Fruit fly (Drosophila melanogaster) whole organism, embryonic: ENCODE data around the gene CG11858.

ENCODE experiments used
- Antp ChIP-seq: fragments of 200-800 bp; sonication (Bioruptor generic); optimal IDR thresholded peaks from 3 replicates; lab custom pipeline; 2016; ENCODE audit warnings: missing biosample characterization, missing genetic modification characterization
- Atf6 ChIP-seq: fragments of 200-800 bp; sonication (Bioruptor generic); IDR thresholded peaks from 2 replicates; pipeline ENCODE4 v1.3.6; 2022; ENCODE audit warnings: missing biosample characterization, missing genetic modification characterization
- B-H1 ChIP-seq: fragments of 200-800 bp; sonication (Bioruptor generic); IDR thresholded peaks from 3 replicates; pipeline ENCODE4 v1.3.6; 2022; ENCODE audit warnings: missing biosample characterization, missing genetic modification characterization
- CG12391 ChIP-seq: fragments of 200-800 bp; sonication (Bioruptor generic); optimal IDR thresholded peaks from 3 replicates; lab custom pipeline; 2018; ENCODE audit warnings: missing biosample characterization, mild to moderate bottlenecking, missing genetic modification characterization, moderate library complexity
- CG14441 ChIP-seq: fragments of 200-800 bp; sonication (Bioruptor generic); IDR thresholded peaks from 2 replicates; pipeline ENCODE4 v1.3.6; 2022; ENCODE audit warnings: missing biosample characterization, missing genetic modification characterization
- CG15269 ChIP-seq: fragments of 200-800 bp; sonication (Bioruptor generic); optimal IDR thresholded peaks from 2 replicates; lab custom pipeline; 2018; ENCODE audit warnings: missing biosample characterization, mild to moderate bottlenecking, missing genetic modification characterization, moderate library complexity
- CG1603 ChIP-seq: fragments of 200-800 bp; sonication (Bioruptor generic); optimal IDR thresholded peaks from 2 replicates; lab custom pipeline; 2019; ENCODE audit warnings: missing biosample characterization, mild to moderate bottlenecking, missing genetic modification characterization, moderate library complexity
- CG16813 ChIP-seq: fragments of 200-800 bp; sonication (Bioruptor generic); IDR thresholded peaks from 3 replicates; pipeline ENCODE4 v1.3.6; 2022; ENCODE audit warnings: missing biosample characterization, missing genetic modification characterization; ENCODE audit not compliant: partially characterized antibody
- CG17612 ChIP-seq: fragments of 200-800 bp; sonication (Bioruptor generic); IDR thresholded peaks from 2 replicates; pipeline ENCODE4 v1.3.6; 2022; ENCODE audit warnings: missing biosample characterization, missing genetic modification characterization
- CG17802 ChIP-seq: fragments of 200-800 bp; sonication (Bioruptor generic); optimal IDR thresholded peaks from 2 replicates; lab custom pipeline; 2018; ENCODE audit warnings: missing biosample characterization, mild to moderate bottlenecking, missing genetic modification characterization, moderate library complexity
- CG3163 ChIP-seq: fragments of 200-800 bp; sonication (Bioruptor generic); optimal IDR thresholded peaks from 3 replicates; lab custom pipeline; 2016; ENCODE audit warnings: missing biosample characterization, missing genetic modification characterization
- CG33213 ChIP-seq: fragments of 200-800 bp; sonication (Bioruptor generic); optimal IDR thresholded peaks from 3 replicates; lab custom pipeline; 2016; ENCODE audit warnings: missing biosample characterization, missing genetic modification characterization
- CG34224 ChIP-seq: fragments of 200-800 bp; sonication (Bioruptor generic); IDR thresholded peaks from 3 replicates; pipeline ENCODE4 v1.3.6; 2022; ENCODE audit warnings: missing biosample characterization, missing genetic modification characterization; ENCODE audit not compliant: partially characterized antibody
- CG3847 ChIP-seq: fragments of 200-800 bp; sonication (Bioruptor generic); IDR thresholded peaks from 2 replicates; pipeline ENCODE4 v1.3.6; 2022; ENCODE audit warnings: missing biosample characterization, missing genetic modification characterization
- CG5245 ChIP-seq: fragments of 200-800 bp; sonication (Bioruptor generic); optimal IDR thresholded peaks from 3 replicates; lab custom pipeline; 2016; ENCODE audit warnings: missing biosample characterization, missing genetic modification characterization
- CG6791 ChIP-seq: fragments of 200-800 bp; sonication (Bioruptor generic); IDR thresholded peaks from 3 replicates; pipeline ENCODE4 v1.3.6; 2022; ENCODE audit warnings: missing biosample characterization, missing genetic modification characterization; ENCODE audit not compliant: partially characterized antibody
- CG7963 ChIP-seq: fragments of 200-800 bp; sonication (Bioruptor generic); IDR thresholded peaks from 3 replicates; pipeline ENCODE4 v1.3.6; 2022; ENCODE audit warnings: missing biosample characterization, missing genetic modification characterization; ENCODE audit not compliant: partially characterized antibody
- CrebB ChIP-seq: fragments of 200-800 bp; sonication (Bioruptor generic); optimal IDR thresholded peaks from 3 replicates; lab custom pipeline; 2018; ENCODE audit warnings: missing biosample characterization, mild to moderate bottlenecking, missing genetic modification characterization
- Dek ChIP-seq: fragments of 200-800 bp; sonication (Bioruptor generic); optimal IDR thresholded peaks from 3 replicates; lab custom pipeline; 2019; ENCODE audit warnings: missing biosample characterization, mild to moderate bottlenecking, missing genetic modification characterization, moderate library complexity
- Dref ChIP-seq: fragments of 200-800 bp; sonication (Bioruptor generic); IDR thresholded peaks from 2 replicates; pipeline ENCODE4 v1.3.6; 2022; ENCODE audit warnings: missing biosample characterization, missing genetic modification characterization
- Fer2 ChIP-seq: fragments of 200-800 bp; sonication (Bioruptor generic); optimal IDR thresholded peaks from 2 replicates; lab custom pipeline; 2018; ENCODE audit warnings: missing biosample characterization, mild to moderate bottlenecking, missing genetic modification characterization, moderate library complexity
- GATAe ChIP-seq: fragments of 200-800 bp; sonication (Bioruptor generic); conservative IDR thresholded peaks from 2 replicates; pipeline ENCODE4 v1.3.6; 2022; ENCODE audit warnings: missing biosample characterization, missing genetic modification characterization
- HLHmδ ChIP-seq: fragments of 200-800 bp; sonication (Bioruptor generic); optimal IDR thresholded peaks from 2 replicates; lab custom pipeline; 2018; ENCODE audit warnings: missing biosample characterization, mild to moderate bottlenecking, missing genetic modification characterization, moderate library complexity
- Kr ChIP-seq: fragments of 200-800 bp; sonication (Bioruptor generic); optimal IDR thresholded peaks from 2 replicates; lab custom pipeline; 2017; ENCODE audit warnings: missing biosample characterization, mild to moderate bottlenecking, missing genetic modification characterization
- Lpt ChIP-seq: fragments of >200 bp; optimal IDR thresholded peaks from 2 replicates; lab custom pipeline; 2018; ENCODE audit warnings: missing biosample characterization, missing genetic modification characterization
- MBD-R2 ChIP-seq: fragments of 200-800 bp; sonication (Bioruptor generic); IDR thresholded peaks from 2 replicates; pipeline ENCODE4 v1.3.6; 2022; ENCODE audit warnings: missing biosample characterization, missing genetic modification characterization
- Mad ChIP-seq: fragments of 200-800 bp; sonication (Bioruptor generic); optimal IDR thresholded peaks from 2 replicates; lab custom pipeline; 2016; ENCODE audit warnings: missing biosample characterization, missing genetic modification characterization
- Mrtf ChIP-seq: fragments of 200-800 bp; sonication (Bioruptor generic); IDR thresholded peaks from 3 replicates; pipeline ENCODE4 v1.3.6; 2022; ENCODE audit warnings: missing biosample characterization, missing genetic modification characterization
- Myb ChIP-seq: fragments of 200-800 bp; sonication (Bioruptor generic); optimal IDR thresholded peaks from 2 replicates; lab custom pipeline; 2016; ENCODE audit warnings: missing biosample characterization, missing genetic modification characterization
- NC2β ChIP-seq: fragments of 200-800 bp; sonication (Bioruptor generic); optimal IDR thresholded peaks from 2 replicates; lab custom pipeline; 2016; ENCODE audit warnings: missing biosample characterization, missing genetic modification characterization
- NfI ChIP-seq: fragments of 200-800 bp; sonication (Bioruptor generic); optimal IDR thresholded peaks from 3 replicates; lab custom pipeline; 2018; ENCODE audit warnings: missing biosample characterization, mild to moderate bottlenecking, missing genetic modification characterization, moderate library complexity
- Oaz ChIP-seq: fragments of 200-800 bp; sonication (Bioruptor generic); IDR thresholded peaks from 2 replicates; pipeline ENCODE4 v1.3.6; 2022; ENCODE audit warnings: missing biosample characterization, missing genetic modification characterization
- Oli ChIP-seq: fragments of 200-800 bp; sonication (Bioruptor generic); optimal IDR thresholded peaks from 2 replicates; lab custom pipeline; 2018; ENCODE audit warnings: missing biosample characterization, mild to moderate bottlenecking, missing genetic modification characterization, moderate library complexity
- Scr ChIP-seq: fragments of 200-800 bp; sonication (Bioruptor generic); IDR thresholded peaks from 2 replicates; pipeline ENCODE4 v1.3.6; 2022; ENCODE audit warnings: missing biosample characterization, missing genetic modification characterization; ENCODE audit not compliant: partially characterized antibody
- Sox102F ChIP-seq: fragments of 200-800 bp; sonication (Bioruptor generic); optimal IDR thresholded peaks from 2 replicates; lab custom pipeline; 2018; ENCODE audit warnings: missing biosample characterization, mild to moderate bottlenecking, missing genetic modification characterization, moderate library complexity
- Tbp ChIP-seq: fragments of >200 bp; optimal IDR thresholded peaks from 2 replicates; lab custom pipeline; 2018; ENCODE audit warnings: missing biosample characterization, missing genetic modification characterization
- al ChIP-seq: fragments of 200-800 bp; sonication (Bioruptor generic); IDR thresholded peaks from 2 replicates; pipeline ENCODE4 v1.3.6; 2022; ENCODE audit warnings: missing biosample characterization, missing genetic modification characterization
- bab2 ChIP-seq: fragments of 200-800 bp; sonication (Bioruptor generic); optimal IDR thresholded peaks from 2 replicates; lab custom pipeline; 2016; ENCODE audit warnings: missing biosample characterization, missing genetic modification characterization
- cato ChIP-seq: fragments of 200-800 bp; sonication (Bioruptor generic); optimal IDR thresholded peaks from 2 replicates; lab custom pipeline; 2016; ENCODE audit warnings: missing biosample characterization, missing genetic modification characterization, borderline replicate concordance
- danr ChIP-seq: fragments of 200-800 bp; sonication (Bioruptor generic); IDR thresholded peaks from 2 replicates; pipeline ENCODE4 v1.3.6; 2022; ENCODE audit warnings: missing biosample characterization, missing genetic modification characterization
- dimm ChIP-seq: fragments of 200-800 bp; sonication (Bioruptor generic); IDR thresholded peaks from 2 replicates; pipeline ENCODE4 v1.3.6; 2022; ENCODE audit warnings: missing biosample characterization, missing genetic modification characterization
- gcm2 ChIP-seq: fragments of 200-800 bp; sonication (Bioruptor generic); optimal IDR thresholded peaks from 2 replicates; lab custom pipeline; 2016; ENCODE audit warnings: missing biosample characterization, missing genetic modification characterization
- ham ChIP-seq: fragments of 200-800 bp; sonication (Bioruptor generic); IDR thresholded peaks from 2 replicates; pipeline ENCODE4 v1.3.6; 2022; ENCODE audit warnings: missing biosample characterization, missing genetic modification characterization
- hth ChIP-seq: fragments of >200 bp; optimal IDR thresholded peaks from 2 replicates; lab custom pipeline; 2017; ENCODE audit warnings: inconsistent platforms
- kah ChIP-seq: fragments of 200-800 bp; sonication (Bioruptor generic); optimal IDR thresholded peaks from 2 replicates; lab custom pipeline; 2018; ENCODE audit warnings: missing biosample characterization, mild to moderate bottlenecking, missing genetic modification characterization
- pnt ChIP-seq: fragments of 200-800 bp; sonication (Bioruptor generic); optimal IDR thresholded peaks from 3 replicates; lab custom pipeline; 2016; ENCODE audit warnings: missing biosample characterization, missing genetic modification characterization
- psq ChIP-seq: fragments of 200-800 bp; sonication (Bioruptor generic); optimal IDR thresholded peaks from 2 replicates; lab custom pipeline; 2017; ENCODE audit warnings: missing biosample characterization, missing genetic modification characterization
- sim ChIP-seq: fragments of 200-800 bp; sonication (Bioruptor generic); IDR thresholded peaks from 2 replicates; pipeline ENCODE4 v1.3.6; 2022; ENCODE audit warnings: missing biosample characterization, missing genetic modification characterization
- slbo ChIP-seq: fragments of 200-800 bp; sonication (Bioruptor generic); IDR thresholded peaks from 2 replicates; pipeline ENCODE4 v1.3.6; 2022; ENCODE audit warnings: missing biosample characterization, missing genetic modification characterization
- sr ChIP-seq: fragments of 200-800 bp; sonication (Bioruptor generic); IDR thresholded peaks from 3 replicates; pipeline ENCODE4 v1.3.6; 2022; ENCODE audit warnings: missing biosample characterization, missing genetic modification characterization
- ssp ChIP-seq: fragments of 200-800 bp; sonication (Bioruptor generic); IDR thresholded peaks from 2 replicates; pipeline ENCODE4 v1.3.6; 2022; ENCODE audit warnings: missing biosample characterization, missing genetic modification characterization

Gene CG11858

DNA sequence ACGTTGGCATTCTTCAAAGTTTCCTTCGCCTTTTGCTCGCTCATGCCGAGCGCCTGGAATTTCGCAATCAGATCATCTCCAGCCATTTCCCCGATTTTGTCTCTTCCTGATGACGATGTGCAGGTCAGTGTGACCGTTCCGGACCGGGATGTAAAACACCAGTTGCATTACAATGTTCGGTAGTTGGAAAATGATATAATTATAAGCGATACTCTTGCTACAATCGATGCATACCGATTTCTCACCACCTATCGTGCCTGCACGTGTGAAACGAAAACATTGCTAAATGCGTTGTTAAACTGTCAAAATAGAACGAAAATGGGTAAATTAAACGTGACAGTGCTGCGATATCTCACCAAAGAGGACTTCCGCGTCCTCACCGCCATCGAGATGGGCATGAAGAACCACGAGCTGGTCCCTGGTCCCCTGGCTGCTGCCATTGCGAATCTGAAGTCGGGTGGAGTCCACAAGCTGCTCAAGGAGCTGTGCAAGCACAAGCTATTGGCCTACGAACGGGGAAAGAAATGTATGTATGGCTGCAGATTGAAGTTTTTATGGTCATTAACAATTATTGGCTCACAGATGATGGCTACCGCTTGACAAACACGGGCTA lies 3.2 kb downstream of the CG11858 start, which contains the start of the genes GlnRS and RIOK2 (continued):
- no peak for TF ChIP-seq CG17612
- TF ChIP-seq NfI (GFP tag; lab: Kevin White, UChicago) = no peak
- peak; percentile 98 for TF ChIP-seq MBD-R2 (GFP tag; lab: Robert Waterston, UW)
- peak; percentile 97 for TF ChIP-seq CG6791
- no peak for TF ChIP-seq Mad (GFP tag; lab: Kevin White, UChicago)
- TF ChIP-seq Dref (GFP tag; lab: Robert Waterston, UW) = peak; percentile 88
- no peak for TF ChIP-seq Antp (GFP tag; lab: Kevin White, UChicago)
- peak; percentile 60 for TF ChIP-seq Myb (GFP tag; lab: Kevin White, UChicago)
- TF ChIP-seq Fer2 (tag; lab: Kevin White, UChicago) = no peak
- TF ChIP-seq Dek (tag; lab: Kevin White, UChicago) = no peak
- TF ChIP-seq Kr (GFP tag; lab: Kevin White, UChicago) = no peak
- TF ChIP-seq Mrtf (GFP tag; lab: Robert Waterston, UW) = no peak
- no peak for TF ChIP-seq Atf6 (GFP tag; lab: Robert Waterston, UW)
- TF ChIP-seq CG14441 = no peak
- peak; percentile 43; the same call in 1 of the 2 replicates for TF ChIP-seq slbo
- peak; percentile 97 for TF ChIP-seq CG34224 (GFP tag; lab: Robert Waterston, UW)
- no peak for TF ChIP-seq HLHmδ (GFP tag; lab: Kevin White, UChicago)
- TF ChIP-seq Oli (tag; lab: Kevin White, UChicago) = no peak
- no peak for TF ChIP-seq hth
- TF ChIP-seq sim = no peak
- no peak for TF ChIP-seq Sox102F (GFP tag; lab: Kevin White, UChicago)
- TF ChIP-seq kah (GFP tag; lab: Kevin White, UChicago) = peak; percentile 44
- TF ChIP-seq GATAe (GFP tag; lab: Robert Waterston, UW) = no peak
- TF ChIP-seq ham (GFP tag; lab: Robert Waterston, UW) = no peak
- peak; percentile 45 for TF ChIP-seq NC2β (GFP tag; lab: Kevin White, UChicago)
- no peak for TF ChIP-seq pnt (GFP tag; lab: Kevin White, UChicago)
- TF ChIP-seq Tbp (GFP tag; lab: Kevin White, UChicago) = peak; percentile 12
- no peak for TF ChIP-seq CG3163 (GFP tag; lab: Kevin White, UChicago)
- TF ChIP-seq CrebB (tag; lab: Kevin White, UChicago) = peak; percentile 11
- peak; percentile 92 for TF ChIP-seq CG17802 (tag; lab: Kevin White, UChicago)
- no peak for TF ChIP-seq al (GFP tag; lab: Robert Waterston, UW)
- peak; percentile 94 for TF ChIP-seq Scr (GFP tag; lab: Robert Waterston, UW)
- no peak for TF ChIP-seq psq
- TF ChIP-seq CG16813 (GFP tag; lab: Robert Waterston, UW) = peak; percentile 94
- no peak for TF ChIP-seq dimm (GFP tag; lab: Robert Waterston, UW)
- TF ChIP-seq CG1603 = peak; percentile 94
- no peak for TF ChIP-seq sr
- TF ChIP-seq CG5245 (GFP tag; lab: Kevin White, UChicago) = no peak
- peak; percentile 93 for TF ChIP-seq CG7963
- TF ChIP-seq CG3847 = peak; percentile 45; the same call in 1 of the 2 replicates
- no peak for TF ChIP-seq gcm2 (GFP tag; lab: Kevin White, UChicago)
- TF ChIP-seq B-H1 (GFP tag; lab: Robert Waterston, UW) = no peak
- TF ChIP-seq Lpt (GFP tag; lab: Kevin White, UChicago) = no peak
- TF ChIP-seq cato = no peak
- no peak for TF ChIP-seq bab2
- TF ChIP-seq CG15269 (tag; lab: Kevin White, UChicago) = no peak
- no peak for TF ChIP-seq Oaz (GFP tag; lab: Robert Waterston, UW)
- peak; percentile 54 for TF ChIP-seq CG33213 (GFP tag; lab: Kevin White, UChicago)
- TF ChIP-seq danr (GFP tag; lab: Robert Waterston, UW) = no peak
- TF ChIP-seq ssp = peak; percentile 100
- peak; percentile 31 for TF ChIP-seq CG12391 (tag; lab: Kevin White, UChicago)
